Worm (Caenorhabditis elegans): Measurements from ENCODE around the gene R02F2.9.

The R02F2.9 gene

ce11 chrIII:5502915-5503575 is 4.1 kb downstream of the R02F2.9 start (continued):
- peak; percentile 58 for TF ChIP-seq nfya-1 (tag; optimal IDR thresholded peaks at IDR 0.05)
- no peak for TF ChIP-seq T23F11.4 (GFP tag; optimal IDR thresholded peaks at IDR 0.05)
- no peak for TF ChIP-seq hlh-8 (tag; optimal IDR thresholded peaks at IDR 0.05)
- TF ChIP-seq ceh-48 (tag; optimal IDR thresholded peaks at IDR 0.05): no peak
- no peak for TF ChIP-seq pqm-1 (tag; optimal IDR thresholded peaks at IDR 0.05)
- TF ChIP-seq pros-1 (tag; optimal IDR thresholded peaks at IDR 0.05): no peak
- TF ChIP-seq dve-1 (tag; optimal IDR thresholded peaks at IDR 0.05): no peak
- TF ChIP-seq K02D7.2 (tag; optimal IDR thresholded peaks at IDR 0.05): no peak
- TF ChIP-seq sox-2 (GFP tag; IDR thresholded peaks at IDR 0.05): no peak
- no peak for TF ChIP-seq odd-2 (tag; optimal IDR thresholded peaks at IDR 0.05)
- TF ChIP-seq ceh-30 (tag; optimal IDR thresholded peaks at IDR 0.05): no peak
- TF ChIP-seq sdc-2 (tag; optimal IDR thresholded peaks at IDR 0.05): no peak
- TF ChIP-seq che-1 (tag; optimal IDR thresholded peaks at IDR 0.05): no peak
- no peak for TF ChIP-seq pha-2 (tag; optimal IDR thresholded peaks at IDR 0.05)
- TF ChIP-seq lim-6 (tag; optimal IDR thresholded peaks at IDR 0.05): no peak
- TF ChIP-seq hlh-13 (GFP tag; optimal IDR thresholded peaks at IDR 0.05): no peak
- TF ChIP-seq fkh-6 (tag; optimal IDR thresholded peaks at IDR 0.05): no peak
- TF ChIP-seq elt-4 (tag; optimal IDR thresholded peaks at IDR 0.05): no peak
- no peak for TF ChIP-seq ceh-22 (tag; optimal IDR thresholded peaks at IDR 0.05)
- no peak for TF ChIP-seq fkh-10 (GFP tag; optimal IDR thresholded peaks at IDR 0.05)
- TF ChIP-seq rnt-1 (tag; optimal IDR thresholded peaks at IDR 0.05): no peak
- no peak for TF ChIP-seq gmeb-2 (tag; optimal IDR thresholded peaks at IDR 0.05)
- no peak for TF ChIP-seq C08G9.2 (tag; optimal IDR thresholded peaks at IDR 0.05)
- TF ChIP-seq hlh-6 (tag; optimal IDR thresholded peaks at IDR 0.05): no peak
- peak; percentile 57 for TF ChIP-seq ceh-34 (tag; optimal IDR thresholded peaks at IDR 0.05)
- TF ChIP-seq ceh-24 (tag; optimal IDR thresholded peaks at IDR 0.05): no peak
- peak; percentile 12 for TF ChIP-seq dmd-4 (tag; optimal IDR thresholded peaks at IDR 0.05; ENCODE audit: borderline replicate concordance)
- no peak for TF ChIP-seq ama-1 (optimal IDR thresholded peaks at IDR 0.05)
- TF ChIP-seq eyg-1 (tag; optimal IDR thresholded peaks at IDR 0.05): no peak
- no peak for TF ChIP-seq ceh-6 (GFP tag; optimal IDR thresholded peaks at IDR 0.05)
- TF ChIP-seq ref-2 (tag; optimal IDR thresholded peaks at IDR 0.05): no peak
- no peak for TF ChIP-seq pat-9 (tag; optimal IDR thresholded peaks at IDR 0.05)
- peak; percentile 37 for TF ChIP-seq tbx-2 (tag; optimal IDR thresholded peaks at IDR 0.05)
- no peak for TF ChIP-seq unc-86 (tag; optimal IDR thresholded peaks at IDR 0.05)
- no peak for TF ChIP-seq Y22D7AL.16 (tag; optimal IDR thresholded peaks at IDR 0.05)
- no peak for TF ChIP-seq syd-9 (tag; optimal IDR thresholded peaks at IDR 0.05)
- TF ChIP-seq hlh-15 (tag; optimal IDR thresholded peaks at IDR 0.05): no peak
- TF ChIP-seq zip-5 (tag; optimal IDR thresholded peaks at IDR 0.05): no peak
- no peak for TF ChIP-seq ahr-1 (tag; optimal IDR thresholded peaks at IDR 0.05)
- TF ChIP-seq madf-2 (tag; optimal IDR thresholded peaks at IDR 0.05): peak; percentile 6
- TF ChIP-seq hlh-30 (tag; optimal IDR thresholded peaks at IDR 0.05; ENCODE audit: insufficient read depth): peak; percentile 23
- TF ChIP-seq ztf-16 (tag; optimal IDR thresholded peaks at IDR 0.05): peak; percentile 4
- TF ChIP-seq ets-4 (tag; optimal IDR thresholded peaks at IDR 0.05): peak; percentile 67
- no peak for TF ChIP-seq ttx-3 (tag; optimal IDR thresholded peaks at IDR 0.05)
- no peak for TF ChIP-seq ceh-14 (tag; optimal IDR thresholded peaks at IDR 0.05)
- no peak for TF ChIP-seq pax-1 (tag; optimal IDR thresholded peaks at IDR 0.05)
- peak; percentile 73 for TF ChIP-seq elt-2 (tag; optimal IDR thresholded peaks at IDR 0.05)
- TF ChIP-seq ceh-18 (tag; optimal IDR thresholded peaks at IDR 0.05): peak; percentile 38
- TF ChIP-seq fax-1 (tag; optimal IDR thresholded peaks at IDR 0.05): no peak
- no peak for TF ChIP-seq sox-4 (tag; optimal IDR thresholded peaks at IDR 0.05)
- no peak for TF ChIP-seq nhr-232 (tag; optimal IDR thresholded peaks at IDR 0.05)

Data from whole organism, late embryonic.